Worm (Caenorhabditis elegans) whole organism, L3 larva: Measurements from ENCODE around the gene cutl-29.

Experiments used
- R02D3.7 ChIP-seq: fragments of 150-350 bp; optimal IDR thresholded peaks from 2 replicates; lab custom pipeline; 2014; ENCODE audit warnings: missing biosample characterization, missing genetic modification characterization
- ZK546.5 ChIP-seq: sonication (generic microtip); optimal IDR thresholded peaks from 2 replicates; lab custom pipeline; 2017; ENCODE audit warnings: missing biosample characterization, missing genetic modification characterization
- aly-2 ChIP-seq: fragments of 150-350 bp; optimal IDR thresholded peaks from 2 replicates; lab custom pipeline; 2014; ENCODE audit warnings: missing biosample characterization, missing genetic modification characterization
- ama-1 ChIP-seq: fragments of 150-350 bp; optimal IDR thresholded peaks from 2 replicates; lab custom pipeline; 2018
- ceh-16 ChIP-seq: sonication (generic microtip); optimal IDR thresholded peaks from 2 replicates; lab custom pipeline; 2017; ENCODE audit warnings: missing biosample characterization, missing genetic modification characterization
- ceh-28 ChIP-seq: fragments of 150-350 bp; optimal IDR thresholded peaks from 2 replicates; lab custom pipeline; 2014; ENCODE audit warnings: missing biosample characterization, missing genetic modification reagents, missing genetic modification characterization
- ceh-82 ChIP-seq: fragments of 150-350 bp; optimal IDR thresholded peaks from 2 replicates; lab custom pipeline; 2014; ENCODE audit warnings: missing biosample characterization, missing genetic modification characterization
- ceh-9 ChIP-seq: sonication (generic microtip); optimal IDR thresholded peaks from 2 replicates; lab custom pipeline; 2018; ENCODE audit warnings: missing biosample characterization, missing genetic modification characterization
- daf-12 ChIP-seq: fragments of 150-350 bp; optimal IDR thresholded peaks from 2 replicates; lab custom pipeline; 2014; ENCODE audit warnings: missing biosample characterization, missing genetic modification reagents, missing genetic modification characterization
- egl-27 ChIP-seq: sonication (generic microtip); optimal IDR thresholded peaks from 4 replicates; lab custom pipeline; 2017; ENCODE audit warnings: missing biosample characterization, missing genetic modification reagents, missing genetic modification characterization
- egl-5 ChIP-seq: fragments of 150-350 bp; optimal IDR thresholded peaks from 2 replicates; lab custom pipeline; 2017; ENCODE audit warnings: missing biosample characterization, missing genetic modification reagents, missing genetic modification characterization, inconsistent platforms
- elt-1 ChIP-seq: fragments of 150-350 bp; optimal IDR thresholded peaks from 2 replicates; lab custom pipeline; 2014; ENCODE audit warnings: missing biosample characterization, missing genetic modification characterization
- elt-2 ChIP-seq: sonication (generic microtip); optimal IDR thresholded peaks from 2 replicates; lab custom pipeline; 2016; ENCODE audit warnings: missing genetic modification reagents, mild to moderate bottlenecking, missing genetic modification characterization, missing compliant biosample characterization
- elt-3 ChIP-seq, 3 experiments: fragments of 150-350 bp in 1 of 3; sonication (generic microtip) in 2 of 3; optimal IDR thresholded peaks; 2 replicates in 2 of 3; 4 replicates in 1 of 3; lab custom pipeline; 2014 to 2017; ENCODE audit warnings: missing biosample characterization in 3 of 3, missing genetic modification characterization in 3 of 3
- eor-1 ChIP-seq, 2 experiments: fragments of 150-350 bp; optimal IDR thresholded peaks; 2 replicates each; lab custom pipeline; 2014 to 2018; ENCODE audit warnings: missing biosample characterization in 2 of 2, missing genetic modification characterization in 2 of 2
- fkh-10 ChIP-seq: sonication (generic microtip); optimal IDR thresholded peaks from 2 replicates; lab custom pipeline; 2017; ENCODE audit warnings: missing biosample characterization, missing genetic modification reagents, missing genetic modification characterization
- fkh-2 ChIP-seq: fragments of 150-350 bp; optimal IDR thresholded peaks from 2 replicates; lab custom pipeline; 2014; ENCODE audit warnings: missing biosample characterization, missing genetic modification reagents, missing genetic modification characterization
- hmg-11 ChIP-seq: sonication (generic microtip); optimal IDR thresholded peaks from 2 replicates; lab custom pipeline; 2016; ENCODE audit warnings: missing genetic modification characterization, missing compliant biosample characterization
- jun-1 ChIP-seq: fragments of 150-350 bp; optimal IDR thresholded peaks from 2 replicates; lab custom pipeline; 2014; ENCODE audit warnings: missing biosample characterization, missing genetic modification reagents, missing genetic modification characterization
- lin-15B ChIP-seq: fragments of 150-350 bp; optimal IDR thresholded peaks from 2 replicates; lab custom pipeline; 2014; ENCODE audit warnings: missing biosample characterization, missing genetic modification characterization
- lin-39 ChIP-seq: fragments of 150-350 bp; optimal IDR thresholded peaks from 2 replicates; lab custom pipeline; 2018; ENCODE audit warnings: missing biosample characterization, missing genetic modification reagents, missing genetic modification characterization
- lsy-12 ChIP-seq: sonication (generic microtip); optimal IDR thresholded peaks from 2 replicates; lab custom pipeline; 2016; ENCODE audit warnings: mild to moderate bottlenecking, missing genetic modification characterization, missing compliant biosample characterization
- mdl-1 ChIP-seq: fragments of 150-350 bp; optimal IDR thresholded peaks from 2 replicates; lab custom pipeline; 2014; ENCODE audit warnings: missing biosample characterization, missing genetic modification characterization
- mml-1 ChIP-seq: fragments of 150-350 bp; sonication (generic microtip); optimal IDR thresholded peaks from 3 replicates; lab custom pipeline; 2014; ENCODE audit warnings: missing biosample characterization, missing genetic modification characterization
- nfya-1 ChIP-seq: sonication (generic microtip); optimal IDR thresholded peaks from 2 replicates; lab custom pipeline; 2017; ENCODE audit warnings: missing genetic modification characterization, mild to moderate bottlenecking, missing compliant biosample characterization, antibody characterized with exemption, moderate library complexity; ENCODE audit not compliant: insufficient read depth
- nhr-11 ChIP-seq: fragments of 150-350 bp; optimal IDR thresholded peaks from 2 replicates; lab custom pipeline; 2014; ENCODE audit warnings: missing biosample characterization, missing genetic modification characterization
- nhr-12 ChIP-seq: fragments of 150-350 bp; optimal IDR thresholded peaks from 2 replicates; lab custom pipeline; 2014; ENCODE audit warnings: missing biosample characterization, missing genetic modification characterization
- nhr-23 ChIP-seq: fragments of 150-350 bp; optimal IDR thresholded peaks from 2 replicates; lab custom pipeline; 2014; ENCODE audit warnings: missing biosample characterization, missing genetic modification reagents, missing genetic modification characterization
- nhr-237 ChIP-seq: fragments of 150-350 bp; optimal IDR thresholded peaks from 2 replicates; lab custom pipeline; 2014; ENCODE audit warnings: missing biosample characterization, missing genetic modification characterization
- nhr-25 ChIP-seq: sonication (generic microtip); optimal IDR thresholded peaks from 2 replicates; lab custom pipeline; 2017; ENCODE audit warnings: missing biosample characterization, missing genetic modification characterization
- nhr-28 ChIP-seq: fragments of 150-350 bp; optimal IDR thresholded peaks from 2 replicates; lab custom pipeline; 2014; ENCODE audit warnings: missing biosample characterization, missing genetic modification characterization
- nhr-43 ChIP-seq: sonication (generic microtip); optimal IDR thresholded peaks from 2 replicates; lab custom pipeline; 2016; ENCODE audit warnings: mild to moderate bottlenecking, missing genetic modification characterization, missing compliant biosample characterization; ENCODE audit not compliant: poor library complexity, severe bottlenecking
- nhr-67 ChIP-seq: fragments of 150-350 bp; optimal IDR thresholded peaks from 2 replicates; lab custom pipeline; 2014; ENCODE audit warnings: missing biosample characterization, missing genetic modification characterization
- nhr-76 ChIP-seq: fragments of 150-350 bp; sonication (generic microtip); optimal IDR thresholded peaks from 5 replicates; lab custom pipeline; 2014; ENCODE audit warnings: missing biosample characterization, missing genetic modification characterization
- nhr-77 ChIP-seq: fragments of 150-350 bp; optimal IDR thresholded peaks from 2 replicates; lab custom pipeline; 2014; ENCODE audit warnings: missing biosample characterization, missing genetic modification characterization
- pha-4 ChIP-seq: fragments of 150-350 bp; optimal IDR thresholded peaks from 2 replicates; lab custom pipeline; 2014; ENCODE audit warnings: missing biosample characterization, missing genetic modification reagents, missing genetic modification characterization
- pqm-1 ChIP-seq: fragments of 150-350 bp; optimal IDR thresholded peaks from 2 replicates; lab custom pipeline; 2017; ENCODE audit warnings: missing biosample characterization, missing genetic modification characterization, inconsistent platforms
- sea-2 ChIP-seq: fragments of 150-350 bp; sonication (generic microtip); optimal IDR thresholded peaks from 4 replicates; lab custom pipeline; 2014; ENCODE audit warnings: missing biosample characterization, missing genetic modification reagents, missing genetic modification characterization
- skn-1 ChIP-seq: fragments of 150-350 bp; optimal IDR thresholded peaks from 2 replicates; lab custom pipeline; 2014; ENCODE audit warnings: missing biosample characterization, missing genetic modification characterization
- snpc-4 ChIP-seq: fragments of 150-350 bp; optimal IDR thresholded peaks from 2 replicates; lab custom pipeline; 2014; ENCODE audit warnings: missing biosample characterization, missing genetic modification characterization
- tbx-2 ChIP-seq: sonication (generic microtip); optimal IDR thresholded peaks from 2 replicates; lab custom pipeline; 2016; ENCODE audit warnings: mild to moderate bottlenecking, missing genetic modification characterization, missing compliant biosample characterization
- unc-39 ChIP-seq: sonication (generic microtip); optimal IDR thresholded peaks from 4 replicates; lab custom pipeline; 2017; ENCODE audit warnings: missing biosample characterization, missing genetic modification characterization
- unc-62 ChIP-seq: fragments of 150-350 bp; sonication (generic microtip); optimal IDR thresholded peaks from 4 replicates; lab custom pipeline; 2014; ENCODE audit warnings: missing biosample characterization, missing genetic modification reagents, missing genetic modification characterization
- zag-1 ChIP-seq: fragments of 150-350 bp; optimal IDR thresholded peaks from 2 replicates; lab custom pipeline; 2014; ENCODE audit warnings: missing biosample characterization, missing genetic modification characterization
- ztf-11 ChIP-seq: fragments of 150-350 bp; optimal IDR thresholded peaks from 2 replicates; lab custom pipeline; 2014; ENCODE audit warnings: missing biosample characterization, missing genetic modification characterization
- ztf-4 ChIP-seq: fragments of 150-350 bp; optimal IDR thresholded peaks from 2 replicates; lab custom pipeline; 2014; ENCODE audit warnings: missing biosample characterization, missing genetic modification characterization

cutl-29 gene

ce11 chrX:8236515-8236914 is 34.3 kb downstream of the cutl-29 start:
- TF ChIP-seq daf-12 (tag; lab: Kevin White, UChicago) (no peak), pha-4 (tag; lab: Kevin White, UChicago) (peak; percentile 37), tbx-2 (tag; lab: Kevin White, UChicago) (no peak)
- TF ChIP-seq, all 47 proteins: peak for 1

ce11 chrX:8235994-8236393 is 34.8 kb downstream of the cutl-29 start, which contains the start of gene M60.4:
Gene M60.4 (minus strand): TSS chrX:8236314.
- no peak for TF ChIP-seq skn-1 (tag; lab: Kevin White, UChicago)
- peak; percentile 65 for TF ChIP-seq lin-39
- no peak for TF ChIP-seq nhr-28 (tag; lab: Kevin White, UChicago)
- TF ChIP-seq nhr-23 (tag; lab: Kevin White, UChicago), result no peak
- TF ChIP-seq nhr-43 (tag; lab: Kevin White, UChicago), result peak; percentile 17
- no peak for TF ChIP-seq unc-39 (tag; lab: Kevin White, UChicago)
- TF ChIP-seq zag-1 (tag; lab: Kevin White, UChicago), result no peak
- TF ChIP-seq hmg-11 (tag; lab: Kevin White, UChicago), result no peak
- TF ChIP-seq ceh-9 (tag; lab: Kevin White, UChicago), result no peak
- TF ChIP-seq pqm-1, result no peak
- no peak for TF ChIP-seq ztf-11 (tag; lab: Kevin White, UChicago)
- TF ChIP-seq eor-1 (tag; optimal IDR thresholded peaks at IDR 0.05; lab: Kevin White, UChicago), result no peak
- no peak for TF ChIP-seq fkh-2 (tag; lab: Kevin White, UChicago)
- TF ChIP-seq nfya-1 (tag; lab: Kevin White, UChicago), result peak; percentile 49
- TF ChIP-seq tbx-2 (tag; lab: Kevin White, UChicago), result no peak
- TF ChIP-seq elt-2 (tag; lab: Kevin White, UChicago), result no peak
- TF ChIP-seq ZK546.5 (tag; lab: Kevin White, UChicago), result no peak
- TF ChIP-seq nhr-77 (tag; lab: Kevin White, UChicago), result no peak
- TF ChIP-seq nhr-12, result no peak
- TF ChIP-seq ceh-82, result no peak
- TF ChIP-seq pha-4 (tag; lab: Kevin White, UChicago), result no peak
- TF ChIP-seq ztf-4 (tag; lab: Kevin White, UChicago), result no peak
- TF ChIP-seq aly-2, result no peak
- TF ChIP-seq R02D3.7, result no peak
- no peak for TF ChIP-seq elt-1
- TF ChIP-seq elt-3 (tag; optimal IDR thresholded peaks at IDR 0.05; lab: Kevin White, UChicago), result peak in 1 of 3 experiments; percentile 42
- no peak for TF ChIP-seq ceh-16 (tag; lab: Kevin White, UChicago)
- TF ChIP-seq fkh-10 (GFP tag; lab: Kevin White, UChicago), result no peak
- no peak for TF ChIP-seq lsy-12 (tag; lab: Kevin White, UChicago)
- TF ChIP-seq sea-2 (GFP tag; lab: Kevin White, UChicago), result no peak
- peak; percentile 25 for TF ChIP-seq snpc-4
- no peak for TF ChIP-seq lin-15B (tag; lab: Kevin White, UChicago)
- no peak for TF ChIP-seq nhr-11 (tag; lab: Kevin White, UChicago)
- TF ChIP-seq ceh-28 (tag; lab: Kevin White, UChicago), result no peak
- TF ChIP-seq jun-1, result peak; percentile 2
- peak; percentile 79 for TF ChIP-seq unc-62 (GFP tag; lab: Kevin White, UChicago)
- no peak for TF ChIP-seq nhr-67 (tag; lab: Kevin White, UChicago)
- peak; percentile 11 for TF ChIP-seq egl-27 (tag; lab: Kevin White, UChicago)
- no peak for TF ChIP-seq mml-1 (tag; lab: Kevin White, UChicago)
- peak; percentile 56 for TF ChIP-seq mdl-1
- no peak for TF ChIP-seq nhr-76 (tag; lab: Kevin White, UChicago)
- peak; percentile 59 for TF ChIP-seq nhr-25 (tag; lab: Kevin White, UChicago)
- TF ChIP-seq nhr-237 (tag; lab: Kevin White, UChicago), result no peak
- TF ChIP-seq egl-5 (tag; lab: Kevin White, UChicago), result peak; percentile 93
- TF ChIP-seq ama-1 (lab: Kevin White, UChicago), result no peak
